Fruit fly (Drosophila melanogaster) whole organism, embryonic: ENCODE data around the gene CG12522.

Source experiments
- Asciz ChIP-seq: fragments of 200-800 bp; sonication (Bioruptor generic); optimal IDR thresholded peaks from 2 replicates; lab custom pipeline; 2017; ENCODE audit warnings: missing biosample characterization, mild to moderate bottlenecking, missing genetic modification characterization, missing genetic modification reagents
- BEAF-32 ChIP-seq: fragments of 200-800 bp; sonication (Bioruptor generic); optimal IDR thresholded peaks from 3 replicates; lab custom pipeline; 2017; ENCODE audit warnings: missing biosample characterization, missing genetic modification characterization, mild to moderate bottlenecking, moderate library complexity, missing genetic modification reagents
- CG11723 ChIP-seq: fragments of 200-800 bp; sonication (Bioruptor generic); optimal IDR thresholded peaks from 2 replicates; lab custom pipeline; 2017; ENCODE audit warnings: missing biosample characterization, mild to moderate bottlenecking, missing genetic modification characterization
- CG15011 ChIP-seq: fragments of 200-800 bp; sonication (Bioruptor generic); optimal IDR thresholded peaks from 3 replicates; lab custom pipeline; 2018; ENCODE audit warnings: missing biosample characterization, mild to moderate bottlenecking, missing genetic modification characterization
- CG17385 ChIP-seq: fragments of 200-800 bp; sonication (Bioruptor generic); optimal IDR thresholded peaks from 3 replicates; lab custom pipeline; 2018; ENCODE audit warnings: missing biosample characterization, mild to moderate bottlenecking, missing genetic modification characterization
- CG17829 ChIP-seq: fragments of 200-800 bp; optimal IDR thresholded peaks from 2 replicates; lab custom pipeline; 2019; ENCODE audit warnings: missing biosample characterization, mild to moderate bottlenecking, missing genetic modification characterization, moderate library complexity
- CG18011 ChIP-seq: fragments of 200-800 bp; sonication (Bioruptor generic); optimal IDR thresholded peaks from 2 replicates; lab custom pipeline; 2017; ENCODE audit warnings: missing biosample characterization, missing genetic modification characterization, mild to moderate bottlenecking, moderate library complexity, missing genotype
- CG18619 ChIP-seq: fragments of 200-800 bp; sonication (Bioruptor generic); optimal IDR thresholded peaks from 3 replicates; lab custom pipeline; 2017; ENCODE audit warnings: missing biosample characterization, mild to moderate bottlenecking, missing genetic modification characterization
- CG2129 ChIP-seq: fragments of 200-800 bp; sonication (Bioruptor generic); IDR thresholded peaks from 2 replicates; pipeline ENCODE4 v1.3.6; 2022; ENCODE audit warnings: missing biosample characterization, missing genetic modification characterization; ENCODE audit not compliant: partially characterized antibody
- CG2202 ChIP-seq: fragments of 200-800 bp; sonication (Bioruptor generic); optimal IDR thresholded peaks from 2 replicates; lab custom pipeline; 2018; ENCODE audit warnings: missing biosample characterization, mild to moderate bottlenecking, missing genetic modification characterization
- CG30020 ChIP-seq: fragments of 200-800 bp; optimal IDR thresholded peaks from 2 replicates; lab custom pipeline; 2019; ENCODE audit warnings: missing biosample characterization, mild to moderate bottlenecking, missing genetic modification characterization, moderate library complexity
- CG31441 ChIP-seq: fragments of 200-800 bp; sonication (Bioruptor generic); IDR thresholded peaks from 2 replicates; pipeline ENCODE4 v1.3.6; 2022; ENCODE audit warnings: missing biosample characterization, missing genetic modification characterization
- CG4617 ChIP-seq: fragments of 200-800 bp; sonication (Bioruptor generic); optimal IDR thresholded peaks from 3 replicates; lab custom pipeline; 2016; ENCODE audit warnings: missing biosample characterization, missing genetic modification characterization, borderline replicate concordance
- CG7271 ChIP-seq: fragments of 200-800 bp; sonication (Bioruptor generic); optimal IDR thresholded peaks from 2 replicates; lab custom pipeline; 2018; ENCODE audit warnings: missing biosample characterization, mild to moderate bottlenecking, missing genetic modification characterization, moderate library complexity
- CG8089 ChIP-seq: fragments of 200-800 bp; sonication (Bioruptor generic); optimal IDR thresholded peaks from 3 replicates; lab custom pipeline; 2016; ENCODE audit warnings: missing biosample characterization, missing genetic modification characterization
- CG8281 ChIP-seq: fragments of 200-800 bp; sonication (Bioruptor generic); optimal IDR thresholded peaks from 2 replicates; lab custom pipeline; 2018; ENCODE audit warnings: missing biosample characterization, mild to moderate bottlenecking, missing genetic modification characterization, moderate library complexity
- CG8388 ChIP-seq: fragments of 200-800 bp; sonication (Bioruptor generic); optimal IDR thresholded peaks from 2 replicates; lab custom pipeline; 2019; ENCODE audit warnings: missing biosample characterization, mild to moderate bottlenecking, missing genetic modification characterization, moderate library complexity
- CG8944 ChIP-seq: fragments of 200-800 bp; sonication (Bioruptor generic); optimal IDR thresholded peaks from 3 replicates; lab custom pipeline; 2016; ENCODE audit warnings: missing biosample characterization, missing genetic modification characterization
- CG9817 ChIP-seq: fragments of 200-800 bp; sonication (Bioruptor generic); optimal IDR thresholded peaks from 2 replicates; lab custom pipeline; 2018; ENCODE audit warnings: missing biosample characterization, mild to moderate bottlenecking, missing genetic modification characterization, moderate library complexity
- Dll ChIP-seq: fragments of 200-800 bp; sonication (Bioruptor generic); IDR thresholded peaks from 4 replicates; pipeline ENCODE4 v1.3.6; 2022; ENCODE audit warnings: missing biosample characterization, missing genetic modification characterization; ENCODE audit not compliant: partially characterized antibody
- Drgx ChIP-seq: fragments of 200-800 bp; sonication (Bioruptor generic); IDR thresholded peaks from 2 replicates; pipeline ENCODE4 v1.3.6; 2022; ENCODE audit warnings: missing biosample characterization, missing genetic modification characterization
- E2f2 ChIP-seq: fragments of 200-800 bp; sonication (Bioruptor generic); IDR thresholded peaks from 2 replicates; pipeline ENCODE4 v1.3.6; 2022; ENCODE audit warnings: missing biosample characterization, missing genetic modification characterization
- HHEX ChIP-seq: fragments of 200-800 bp; sonication (Bioruptor generic); optimal IDR thresholded peaks from 3 replicates; lab custom pipeline; 2017; ENCODE audit warnings: missing biosample characterization, mild to moderate bottlenecking, missing genetic modification characterization, missing genetic modification reagents
- HLH3B ChIP-seq: fragments of 200-800 bp; sonication (Bioruptor generic); IDR thresholded peaks from 2 replicates; pipeline ENCODE4 v1.3.6; 2022; ENCODE audit warnings: missing biosample characterization, missing genetic modification characterization
- Hey ChIP-seq: fragments of 200-800 bp; sonication (Bioruptor generic); optimal IDR thresholded peaks from 3 replicates; lab custom pipeline; 2018; ENCODE audit warnings: missing biosample characterization, mild to moderate bottlenecking, missing genetic modification characterization
- MBD-R2 ChIP-seq: fragments of 200-800 bp; sonication (Bioruptor generic); IDR thresholded peaks from 2 replicates; pipeline ENCODE4 v1.3.6; 2022; ENCODE audit warnings: missing biosample characterization, missing genetic modification characterization
- Max ChIP-seq: fragments of 200-800 bp; sonication (Bioruptor generic); optimal IDR thresholded peaks from 2 replicates; lab custom pipeline; 2016; ENCODE audit warnings: missing biosample characterization, mild to moderate bottlenecking, missing genetic modification characterization
- NC2β ChIP-seq: fragments of 200-800 bp; sonication (Bioruptor generic); optimal IDR thresholded peaks from 2 replicates; lab custom pipeline; 2016; ENCODE audit warnings: missing biosample characterization, missing genetic modification characterization
- TFAM ChIP-seq: fragments of 200-800 bp; sonication (Bioruptor generic); optimal IDR thresholded peaks from 2 replicates; lab custom pipeline; 2017; ENCODE audit warnings: missing biosample characterization, missing genetic modification characterization, inconsistent platforms
- bigmax ChIP-seq: fragments of 200-800 bp; sonication (Bioruptor generic); optimal IDR thresholded peaks from 2 replicates; lab custom pipeline; 2018; ENCODE audit warnings: missing biosample characterization, mild to moderate bottlenecking, missing genetic modification characterization
- eve ChIP-seq, 2 experiments: fragments of >200 bp; optimal IDR thresholded peaks; 2 replicates each; lab custom pipeline; 2017; ENCODE audit warnings: missing biosample characterization in 2 of 2, missing genetic modification characterization in 2 of 2
- ind ChIP-seq: fragments of 200-800 bp; sonication (Bioruptor generic); optimal IDR thresholded peaks from 3 replicates; lab custom pipeline; 2016; ENCODE audit warnings: missing biosample characterization, missing genetic modification characterization
- lmd ChIP-seq: fragments of 200-800 bp; sonication (Bioruptor generic); IDR thresholded peaks from 2 replicates; pipeline ENCODE4 v1.3.6; 2022; ENCODE audit warnings: missing biosample characterization, missing genetic modification characterization
- phol ChIP-seq: fragments of 200-800 bp; sonication (Bioruptor generic); optimal IDR thresholded peaks from 3 replicates; lab custom pipeline; 2018; ENCODE audit warnings: missing biosample characterization, mild to moderate bottlenecking, missing genetic modification characterization, moderate library complexity
- ranshi ChIP-seq: fragments of 200-800 bp; sonication (Bioruptor generic); IDR thresholded peaks from 2 replicates; pipeline ENCODE4 v1.3.6; 2022; ENCODE audit warnings: missing biosample characterization, missing genetic modification characterization
- sd ChIP-seq: fragments of 200-800 bp; sonication (Bioruptor generic); optimal IDR thresholded peaks from 3 replicates; lab custom pipeline; 2018; ENCODE audit warnings: missing biosample characterization, mild to moderate bottlenecking, missing genetic modification characterization, moderate library complexity
- slou ChIP-seq: fragments of 200-800 bp; sonication (Bioruptor generic); optimal IDR thresholded peaks from 3 replicates; lab custom pipeline; 2016; ENCODE audit warnings: missing biosample characterization, missing genetic modification characterization
- sr ChIP-seq: fragments of 200-800 bp; sonication (Bioruptor generic); IDR thresholded peaks from 3 replicates; pipeline ENCODE4 v1.3.6; 2022; ENCODE audit warnings: missing biosample characterization, missing genetic modification characterization
- tgo ChIP-seq: fragments of 200-800 bp; sonication (Bioruptor generic); IDR thresholded peaks from 3 replicates; pipeline ENCODE4 v1.3.6; 2022; ENCODE audit warnings: missing biosample characterization, missing genetic modification characterization
- trh ChIP-seq: fragments of 200-800 bp; sonication (Bioruptor generic); optimal IDR thresholded peaks from 2 replicates; lab custom pipeline; 2016; ENCODE audit warnings: missing biosample characterization, missing genetic modification characterization
- unpg ChIP-seq: fragments of 200-800 bp; sonication (Bioruptor generic); optimal IDR thresholded peaks from 3 replicates; lab custom pipeline; 2018; ENCODE audit warnings: missing biosample characterization, mild to moderate bottlenecking, missing genetic modification characterization, moderate library complexity

Gene CG12522

DNA sequence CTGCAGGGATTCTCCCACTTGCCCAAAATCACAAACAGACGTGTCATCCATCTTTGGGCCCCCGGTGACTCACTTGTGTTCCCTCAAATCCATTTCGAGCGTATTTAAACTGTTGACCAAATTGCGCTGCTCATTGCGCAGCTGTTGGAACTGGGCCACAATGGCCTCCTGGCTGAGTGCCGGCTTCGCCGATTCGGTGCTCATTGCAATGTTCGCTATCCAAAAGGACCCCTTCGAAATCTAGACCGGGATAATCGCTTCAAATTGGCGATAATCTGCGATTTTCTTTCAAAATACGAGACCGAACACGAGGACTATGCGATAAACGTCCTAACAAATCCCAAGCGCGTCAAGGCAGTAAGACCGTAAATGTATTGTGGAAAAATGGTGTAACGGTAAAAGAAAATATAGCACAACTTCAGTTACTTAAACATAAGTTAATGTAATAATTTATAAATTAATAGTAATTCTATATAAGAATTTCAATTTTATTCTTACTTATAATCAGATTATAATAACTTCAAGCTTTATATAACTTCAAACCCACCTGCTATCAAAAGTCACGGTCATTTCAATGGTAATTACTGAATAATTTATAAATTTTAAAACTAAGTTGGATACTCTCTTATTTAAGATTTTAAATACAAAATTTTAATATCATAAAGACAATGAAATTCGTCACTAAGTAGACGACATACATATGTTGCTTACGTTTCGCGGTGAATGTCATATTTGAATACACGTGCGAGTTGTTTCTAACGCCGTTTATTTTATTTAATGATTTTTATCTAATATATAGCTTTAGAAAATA is 33.8 kb upstream of the CG12522 start, which contains the start of the genes Pfdn2 and Noc1 (continued):
- peak; percentile 49 for TF ChIP-seq lmd (GFP tag; lab: Robert Waterston, UW)
- no peak for TF ChIP-seq CG7271 (tag; lab: Kevin White, UChicago)
- TF ChIP-seq Max (GFP tag; lab: Kevin White, UChicago) = peak; percentile 54
- no peak for TF ChIP-seq CG31441 (GFP tag; lab: Robert Waterston, UW)
- no peak for TF ChIP-seq HLH3B (GFP tag; lab: Robert Waterston, UW)
- TF ChIP-seq Dll (GFP tag; lab: Robert Waterston, UW) = no peak
- TF ChIP-seq CG4617 (GFP tag; lab: Kevin White, UChicago) = peak; percentile 59
- TF ChIP-seq CG8281 (tag; lab: Kevin White, UChicago) = no peak
- no peak for TF ChIP-seq E2f2 (GFP tag; lab: Robert Waterston, UW)
- no peak for TF ChIP-seq bigmax
- no peak for TF ChIP-seq TFAM (GFP tag; lab: Kevin White, UChicago)
- no peak for TF ChIP-seq CG2129 (GFP tag; lab: Robert Waterston, UW)
- no peak for TF ChIP-seq CG15011
- TF ChIP-seq trh (GFP tag; lab: Kevin White, UChicago) = no peak
- no peak for TF ChIP-seq Hey (tag; lab: Kevin White, UChicago)
- no peak for TF ChIP-seq sd (tag; lab: Kevin White, UChicago)
- no peak for TF ChIP-seq ranshi (GFP tag; lab: Robert Waterston, UW)
- TF ChIP-seq CG18011 = no peak
- no peak for TF ChIP-seq CG11723 (GFP tag; lab: Kevin White, UChicago)
- peak; percentile 56 for TF ChIP-seq CG9817 (tag; lab: Kevin White, UChicago)
- no peak for TF ChIP-seq CG2202 (tag; lab: Kevin White, UChicago)
- TF ChIP-seq slou (GFP tag; lab: Kevin White, UChicago) = no peak
- TF ChIP-seq eve (GFP tag; optimal IDR thresholded peaks at IDR 0.05; lab: Kevin White, UChicago) = no peak
- peak; percentile 3 for TF ChIP-seq CG18619
- no peak for TF ChIP-seq Drgx (GFP tag; lab: Robert Waterston, UW)
- TF ChIP-seq Asciz = no peak
- no peak for TF ChIP-seq CG8388 (GFP tag; lab: Kevin White, UChicago)
- peak; percentile 16 for TF ChIP-seq BEAF-32
- no peak for TF ChIP-seq sr (GFP tag; lab: Robert Waterston, UW)
- TF ChIP-seq CG30020 (tag; lab: Kevin White, UChicago) = peak; percentile 54
- TF ChIP-seq CG8944 (GFP tag; lab: Kevin White, UChicago) = no peak
- peak; percentile 42 for TF ChIP-seq phol (tag; lab: Kevin White, UChicago)
- TF ChIP-seq HHEX (GFP tag; lab: Kevin White, UChicago) = no peak
- peak; percentile 41; the same call in 2 of the 3 replicates for TF ChIP-seq tgo (GFP tag; lab: Robert Waterston, UW)
- no peak for TF ChIP-seq NC2β (GFP tag; lab: Kevin White, UChicago)
- TF ChIP-seq unpg (GFP tag; lab: Kevin White, UChicago) = no peak
- TF ChIP-seq CG17829 (tag; lab: Kevin White, UChicago) = peak; percentile 55
- TF ChIP-seq CG8089 = no peak
- TF ChIP-seq CG17385 (GFP tag; lab: Kevin White, UChicago) = peak; percentile 35
- peak; percentile 34; the same call in 1 of the 2 replicates for TF ChIP-seq MBD-R2 (GFP tag; lab: Robert Waterston, UW)
- peak; percentile 62 for TF ChIP-seq ind (GFP tag; lab: Kevin White, UChicago)
